Fruit fly (Drosophila melanogaster) whole organism, embryonic: ENCODE measurements around the gene Gad1.

Source experiments
- CrebB ChIP-seq: fragments of 200-800 bp; sonication (Bioruptor generic); optimal IDR thresholded peaks from 3 replicates; lab custom pipeline; 2018; ENCODE audit warnings: missing biosample characterization, mild to moderate bottlenecking, missing genetic modification characterization
- Fer2 ChIP-seq: fragments of 200-800 bp; sonication (Bioruptor generic); optimal IDR thresholded peaks from 2 replicates; lab custom pipeline; 2018; ENCODE audit warnings: missing biosample characterization, mild to moderate bottlenecking, missing genetic modification characterization, moderate library complexity
- gem ChIP-seq: fragments of 200-800 bp; sonication (Bioruptor generic); optimal IDR thresholded peaks from 2 replicates; lab custom pipeline; 2019; ENCODE audit warnings: missing biosample characterization, mild to moderate bottlenecking, missing genetic modification characterization, moderate library complexity
- mam ChIP-seq: fragments of 200-800 bp; sonication (Bioruptor generic); optimal IDR thresholded peaks from 3 replicates; lab custom pipeline; 2016; ENCODE audit warnings: missing biosample characterization, missing genetic modification characterization

DNA sequence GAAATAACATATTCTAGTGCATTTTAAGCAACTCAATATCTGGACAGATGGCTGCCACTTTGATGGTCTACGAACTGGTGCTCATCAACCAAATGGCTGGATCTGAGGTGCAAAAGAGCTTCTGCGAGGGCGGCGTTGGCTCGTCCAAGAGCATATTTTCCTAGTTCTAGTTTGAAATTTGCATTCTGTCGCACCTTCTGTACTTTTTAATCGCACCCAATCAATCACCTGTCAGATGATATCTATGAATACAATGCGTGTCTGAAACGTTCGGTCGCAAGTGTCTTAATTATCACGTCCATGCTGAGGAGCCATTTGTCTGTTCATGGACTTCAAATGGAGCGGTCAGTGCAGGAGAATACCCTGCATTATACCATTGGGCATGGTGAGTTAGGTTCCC is 56.8 kb downstream of the Gad1 start, which contains the start of the genes Gr64d and Gr64e:
- TF ChIP-seq gem (no peak), CrebB (tag; lab: Kevin White, UChicago) (no peak), mam (GFP tag; lab: Kevin White, UChicago) (no peak), Fer2 (no peak)
